Fruit fly (Drosophila melanogaster) whole organism, embryonic: ENCODE measurements around the gene Kdm2.

Experiments used
- Atf-2 ChIP-seq: fragments of 200-800 bp; sonication (Bioruptor generic); optimal IDR thresholded peaks from 2 replicates; lab custom pipeline; 2016; ENCODE audit warnings: missing biosample characterization, missing genetic modification characterization
- CG12769 ChIP-seq: fragments of 200-800 bp; sonication (Bioruptor generic); optimal IDR thresholded peaks from 2 replicates; lab custom pipeline; 2019; ENCODE audit warnings: missing biosample characterization, mild to moderate bottlenecking, missing genetic modification characterization, moderate library complexity
- CG1603 ChIP-seq: fragments of 200-800 bp; sonication (Bioruptor generic); optimal IDR thresholded peaks from 2 replicates; lab custom pipeline; 2019; ENCODE audit warnings: missing biosample characterization, mild to moderate bottlenecking, missing genetic modification characterization, moderate library complexity
- CG30020 ChIP-seq: fragments of 200-800 bp; optimal IDR thresholded peaks from 2 replicates; lab custom pipeline; 2019; ENCODE audit warnings: missing biosample characterization, mild to moderate bottlenecking, missing genetic modification characterization, moderate library complexity
- CG32767 ChIP-seq: fragments of 200-800 bp; sonication (Bioruptor generic); IDR thresholded peaks from 2 replicates; pipeline ENCODE4 v1.3.6; 2022; ENCODE audit warnings: missing biosample characterization, missing genetic modification characterization
- CG32772 ChIP-seq: fragments of 200-800 bp; sonication (Bioruptor generic); IDR thresholded peaks from 2 replicates; pipeline ENCODE4 v1.3.6; 2022; ENCODE audit warnings: missing biosample characterization, missing genetic modification characterization
- CG4424 ChIP-seq: fragments of 200-800 bp; sonication (Bioruptor generic); optimal IDR thresholded peaks from 3 replicates; lab custom pipeline; 2016; ENCODE audit warnings: missing biosample characterization, missing genetic modification characterization
- CG5180 ChIP-seq: fragments of 200-800 bp; sonication (Bioruptor generic); optimal IDR thresholded peaks from 3 replicates; lab custom pipeline; 2017; ENCODE audit warnings: missing biosample characterization, missing genetic modification characterization, mild to moderate bottlenecking, moderate library complexity, missing genetic modification reagents
- CG7745 ChIP-seq: fragments of 200-800 bp; sonication (Bioruptor generic); optimal IDR thresholded peaks from 2 replicates; lab custom pipeline; 2018; ENCODE audit warnings: missing biosample characterization, mild to moderate bottlenecking, missing genetic modification characterization, moderate library complexity
- CHES-1-like ChIP-seq: fragments of 200-800 bp; sonication (Bioruptor generic); optimal IDR thresholded peaks from 2 replicates; lab custom pipeline; 2016; ENCODE audit warnings: missing biosample characterization, missing genetic modification characterization
- Fer1 ChIP-seq: fragments of 200-800 bp; sonication (Bioruptor generic); optimal IDR thresholded peaks from 2 replicates; lab custom pipeline; 2017; ENCODE audit warnings: missing biosample characterization, mild to moderate bottlenecking, missing genetic modification characterization
- Kr ChIP-seq: fragments of 200-800 bp; sonication (Bioruptor generic); optimal IDR thresholded peaks from 2 replicates; lab custom pipeline; 2017; ENCODE audit warnings: missing biosample characterization, mild to moderate bottlenecking, missing genetic modification characterization
- Lhr ChIP-seq: fragments of 200-800 bp; sonication (Bioruptor generic); optimal IDR thresholded peaks from 3 replicates; lab custom pipeline; 2017; ENCODE audit warnings: mild to moderate bottlenecking, missing biosample characterization, missing genetic modification reagents, missing genetic modification characterization
- Med ChIP-seq: fragments of 200-800 bp; sonication (Bioruptor generic); peaks from one replicate; lab custom pipeline; 2016; ENCODE audit warnings: missing biosample characterization, missing genetic modification characterization, mild to moderate bottlenecking, inconsistent platforms, moderate library complexity
- Nf-YB ChIP-seq: fragments of 200-800 bp; sonication (Bioruptor generic); optimal IDR thresholded peaks from 3 replicates; lab custom pipeline; 2019; ENCODE audit warnings: missing biosample characterization, mild to moderate bottlenecking, missing genetic modification characterization, moderate library complexity
- Sin3A ChIP-seq: fragments of >200 bp; optimal IDR thresholded peaks from 2 replicates; lab custom pipeline; 2018
- Vsx1 ChIP-seq: fragments of 200-800 bp; sonication (Bioruptor generic); optimal IDR thresholded peaks from 2 replicates; lab custom pipeline; 2017; ENCODE audit warnings: missing biosample characterization, mild to moderate bottlenecking, missing genetic modification characterization, missing genetic modification reagents
- Xbp1 ChIP-seq: fragments of 200-800 bp; sonication (Bioruptor generic); optimal IDR thresholded peaks from 3 replicates; lab custom pipeline; 2016; ENCODE audit warnings: missing biosample characterization, mild to moderate bottlenecking, missing genetic modification characterization
- abd-A ChIP-seq: fragments of 200-800 bp; sonication (Bioruptor generic); optimal IDR thresholded peaks from 3 replicates; lab custom pipeline; 2019; ENCODE audit warnings: missing biosample characterization, mild to moderate bottlenecking, missing genetic modification characterization, moderate library complexity
- cg ChIP-seq: fragments of 200-800 bp; sonication (Bioruptor generic); optimal IDR thresholded peaks from 3 replicates; lab custom pipeline; 2019; ENCODE audit warnings: missing biosample characterization, mild to moderate bottlenecking, missing genetic modification characterization, moderate library complexity
- chinmo ChIP-seq: fragments of 200-800 bp; sonication (Bioruptor generic); IDR thresholded peaks from 4 replicates; pipeline ENCODE4 v1.3.6; 2022; ENCODE audit warnings: missing biosample characterization, missing genetic modification characterization; ENCODE audit not compliant: partially characterized antibody
- chm ChIP-seq: fragments of 200-800 bp; sonication (Bioruptor generic); IDR thresholded peaks from 2 replicates; pipeline ENCODE4 v1.3.6; 2022; ENCODE audit warnings: missing biosample characterization, missing genetic modification characterization
- ci ChIP-seq: fragments of 200-800 bp; sonication (Bioruptor generic); IDR thresholded peaks from 3 replicates; pipeline ENCODE4 v1.3.6; 2022; ENCODE audit warnings: missing biosample characterization, missing genetic modification characterization
- corto ChIP-seq: fragments of 200-800 bp; sonication (Bioruptor generic); optimal IDR thresholded peaks from 2 replicates; lab custom pipeline; 2016; ENCODE audit warnings: missing biosample characterization, mild to moderate bottlenecking, missing genetic modification characterization, moderate library complexity
- crol ChIP-seq: fragments of 200-800 bp; sonication (Bioruptor generic); IDR thresholded peaks from 2 replicates; pipeline ENCODE4 v1.3.6; 2022; ENCODE audit warnings: missing biosample characterization, missing genetic modification characterization
- fd64A ChIP-seq: fragments of 200-800 bp; sonication (Bioruptor generic); optimal IDR thresholded peaks from 3 replicates; lab custom pipeline; 2018; ENCODE audit warnings: missing biosample characterization, mild to moderate bottlenecking, missing genetic modification characterization
- gcm ChIP-seq: fragments of 200-800 bp; sonication (Bioruptor generic); optimal IDR thresholded peaks from 2 replicates; lab custom pipeline; 2019; ENCODE audit warnings: missing biosample characterization, mild to moderate bottlenecking, missing genetic modification characterization, moderate library complexity
- gfzf ChIP-seq: fragments of 200-800 bp; sonication (Bioruptor generic); optimal IDR thresholded peaks from 2 replicates; lab custom pipeline; 2016; ENCODE audit warnings: missing biosample characterization, mild to moderate bottlenecking, missing genetic modification characterization, moderate library complexity
- gsb-n ChIP-seq: fragments of 200-800 bp; sonication (Bioruptor generic); optimal IDR thresholded peaks from 3 replicates; lab custom pipeline; 2018; ENCODE audit warnings: missing biosample characterization, mild to moderate bottlenecking, missing genetic modification characterization
- jigr1 ChIP-seq: fragments of 200-800 bp; sonication (Bioruptor generic); IDR thresholded peaks from 3 replicates; pipeline ENCODE4 v1.3.6; 2022; ENCODE audit warnings: missing biosample characterization, missing genetic modification characterization
- kah ChIP-seq: fragments of 200-800 bp; sonication (Bioruptor generic); optimal IDR thresholded peaks from 2 replicates; lab custom pipeline; 2018; ENCODE audit warnings: missing biosample characterization, mild to moderate bottlenecking, missing genetic modification characterization
- lov ChIP-seq, 2 experiments: fragments of 200-800 bp in 1 of 2; fragments of >200 bp in 1 of 2; sonication (Bioruptor generic) in 1 of 2; IDR thresholded peaks in 1 of 2; optimal IDR thresholded peaks in 1 of 2; 2 replicates in 1 of 2; 3 replicates in 1 of 2; pipeline versions ENCODE4 v1.3.6 to Lab custom; 2017 to 2022; ENCODE audit warnings: missing biosample characterization in 1 of 2, missing genetic modification characterization in 1 of 2
- pros ChIP-seq: fragments of 200-800 bp; sonication (Bioruptor generic); optimal IDR thresholded peaks from 3 replicates; lab custom pipeline; 2019; ENCODE audit warnings: missing biosample characterization, mild to moderate bottlenecking, missing genetic modification characterization, moderate library complexity
- sd ChIP-seq: fragments of 200-800 bp; sonication (Bioruptor generic); optimal IDR thresholded peaks from 3 replicates; lab custom pipeline; 2018; ENCODE audit warnings: missing biosample characterization, mild to moderate bottlenecking, missing genetic modification characterization, moderate library complexity
- slou ChIP-seq: fragments of 200-800 bp; sonication (Bioruptor generic); optimal IDR thresholded peaks from 3 replicates; lab custom pipeline; 2016; ENCODE audit warnings: missing biosample characterization, missing genetic modification characterization
- so ChIP-seq: fragments of 200-800 bp; sonication (Bioruptor generic); IDR thresholded peaks from 3 replicates; pipeline ENCODE4 v1.3.6; 2022; ENCODE audit warnings: missing biosample characterization, missing genetic modification characterization
- sqz ChIP-seq: fragments of 200-800 bp; sonication (Bioruptor generic); optimal IDR thresholded peaks from 3 replicates; lab custom pipeline; 2018; ENCODE audit warnings: missing biosample characterization, mild to moderate bottlenecking, missing genetic modification characterization
- sr ChIP-seq: fragments of 200-800 bp; sonication (Bioruptor generic); IDR thresholded peaks from 3 replicates; pipeline ENCODE4 v1.3.6; 2022; ENCODE audit warnings: missing biosample characterization, missing genetic modification characterization
- tll ChIP-seq, 2 experiments: fragments of 200-800 bp in 1 of 2; fragments of >200 bp in 1 of 2; sonication (Bioruptor generic) in 1 of 2; optimal IDR thresholded peaks; 2 replicates each; lab custom pipeline; 2017 to 2019; ENCODE audit warnings: missing biosample characterization in 2 of 2, missing genetic modification characterization in 2 of 2, mild to moderate bottlenecking in 1 of 2, moderate library complexity in 1 of 2
- tna ChIP-seq: fragments of 200-800 bp; sonication (Bioruptor generic); IDR thresholded peaks from 2 replicates; pipeline ENCODE4 v1.3.6; 2022; ENCODE audit warnings: missing biosample characterization, missing genetic modification characterization; ENCODE audit not compliant: partially characterized antibody
- vvl ChIP-seq: fragments of 200-800 bp; sonication (Bioruptor generic); IDR thresholded peaks from 2 replicates; pipeline ENCODE4 v1.3.6; 2022; ENCODE audit warnings: missing biosample characterization, missing genetic modification characterization
- wdn ChIP-seq: fragments of 200-800 bp; sonication (Bioruptor generic); IDR thresholded peaks from 2 replicates; pipeline ENCODE4 v1.3.6; 2022; ENCODE audit warnings: missing biosample characterization, missing genetic modification characterization
- z ChIP-seq: fragments of 200-800 bp; sonication (Bioruptor generic); IDR thresholded peaks from 3 replicates; pipeline ENCODE4 v1.3.6; 2022; ENCODE audit warnings: missing biosample characterization, missing genetic modification characterization
- zfh1 ChIP-seq: fragments of 200-800 bp; sonication (Bioruptor generic); IDR thresholded peaks from 3 replicates; pipeline ENCODE4 v1.3.6; 2022; ENCODE audit warnings: missing biosample characterization, missing genetic modification characterization

The Kdm2 gene

dm6 chr3R:9028690-9029089 lies 23.6 kb upstream of the Kdm2 start:
- TF ChIP-seq sqz (GFP tag; lab: Kevin White, UChicago) (peak; percentile 34), fd64A (GFP tag; lab: Kevin White, UChicago) (peak; percentile 43), lov (optimal IDR thresholded peaks at IDR 0.05; lab: Kevin White, UChicago) (no peak), lov (GFP tag; IDR thresholded peaks at IDR 0.05; lab: Robert Waterston, UW) (no peak), Xbp1 (GFP tag; lab: Kevin White, UChicago) (no peak), gcm (peak; percentile 11), Vsx1 (peak; percentile 87), CG5180 (GFP tag; lab: Kevin White, UChicago) (no peak), gfzf (GFP tag; lab: Kevin White, UChicago) (no peak), chm (GFP tag; lab: Robert Waterston, UW) (0 out of 2 replicates have a peak, but pooled peaks have one; percentile 29), jigr1 (GFP tag; lab: Robert Waterston, UW) (no peak), CG32772 (GFP tag; lab: Robert Waterston, UW) (0 out of 2 replicates have a peak, but pooled peaks have one; percentile 13), wdn (GFP tag; lab: Robert Waterston, UW) (no peak), gsb-n (tag; lab: Kevin White, UChicago) (peak; percentile 17), Sin3A (lab: Kevin White, UChicago) (no peak), kah (GFP tag; lab: Kevin White, UChicago) (peak; percentile 27), Kr (GFP tag; lab: Kevin White, UChicago) (peak; percentile 14), CG30020 (no peak), Fer1 (GFP tag; lab: Kevin White, UChicago) (no peak), zfh1 (GFP tag; lab: Robert Waterston, UW) (0 out of 3 replicates have a peak, but pooled peaks have one; percentile 15), CHES-1-like (GFP tag; lab: Kevin White, UChicago) (no peak), vvl (GFP tag; lab: Robert Waterston, UW) (peak; percentile 24; the same call in 1 of the 2 replicates), Med (GFP tag; lab: Kevin White, UChicago) (peak; percentile 45), cg (GFP tag; lab: Kevin White, UChicago) (peak; percentile 17), tna (GFP tag; lab: Robert Waterston, UW) (no peak), Lhr (GFP tag; lab: Kevin White, UChicago) (no peak), Nf-YB (GFP tag; lab: Kevin White, UChicago) (no peak), corto (GFP tag; lab: Kevin White, UChicago) (no peak), ci (peak; percentile 53; the same call in 1 of the 3 replicates), CG4424 (GFP tag; lab: Kevin White, UChicago) (no peak), sr (GFP tag; lab: Robert Waterston, UW) (peak; percentile 83), z (GFP tag; lab: Robert Waterston, UW) (peak; percentile 60; the same call in 1 of the 3 replicates), CG32767 (GFP tag; lab: Robert Waterston, UW) (0 out of 2 replicates have a peak, but pooled peaks have one; percentile 36), slou (GFP tag; lab: Kevin White, UChicago) (no peak), CG7745 (tag; lab: Kevin White, UChicago) (peak; percentile 92), pros (GFP tag; lab: Kevin White, UChicago) (peak; percentile 58), crol (GFP tag; lab: Robert Waterston, UW) (peak; percentile 21; the same call in 1 of the 2 replicates), CG12769 (tag; lab: Kevin White, UChicago) (peak; percentile 72), tll (GFP tag; optimal IDR thresholded peaks at IDR 0.05; lab: Kevin White, UChicago) (peak in 1 of 2 experiments; percentile 0), chinmo (GFP tag; lab: Robert Waterston, UW) (0 out of 4 replicates have a peak, but pooled peaks have one; percentile 40), so (GFP tag; lab: Robert Waterston, UW) (no peak), Atf-2 (GFP tag; lab: Kevin White, UChicago) (no peak), CG1603 (tag; lab: Kevin White, UChicago) (no peak), sd (peak; percentile 49), abd-A (peak; percentile 83)
